Worm (Caenorhabditis elegans) whole organism, dauer: ENCODE measurements around the gene F55G11.7.

Experiments
- unc-62 ChIP-seq: sonication (generic microtip); optimal IDR thresholded peaks from 2 replicates; lab custom pipeline; 2017; ENCODE audit warnings: missing biosample characterization, missing genetic modification reagents, missing genetic modification characterization

Gene F55G11.7

ce11 chrIV:12967303-12967702, 7.1 kb downstream of the F55G11.7 start:
- TF ChIP-seq unc-62 (GFP tag; lab: Kevin White, UChicago) = no peak

ce11 chrIV:12969141-12969540, 8.9 kb downstream of the F55G11.7 start, which contains the start of gene F55G11.2:
F55G11.2 (minus strand) TSS chrIV:12969289.
- no peak for TF ChIP-seq unc-62 (GFP tag; lab: Kevin White, UChicago)

ce11 chrIV:12971994-12972520, 11.8 kb downstream of the F55G11.7 start:
- TF ChIP-seq unc-62 (GFP tag; lab: Kevin White, UChicago) = no peak

ce11 chrIV:12972780-12973179, 12.5 kb downstream of the F55G11.7 start:
- no peak for TF ChIP-seq unc-62 (GFP tag; lab: Kevin White, UChicago)

ce11 chrIV:12973336-12973735, 13.1 kb downstream of the F55G11.7 start, which contains the start of gene F55G11.4:
F55G11.4 (plus strand) TSS chrIV:12973624.
- TF ChIP-seq unc-62 (GFP tag; lab: Kevin White, UChicago) = no peak

- no peak for TF ChIP-seq unc-62 (GFP tag; lab: Kevin White, UChicago)
These were observed 15.7 kb downstream of the F55G11.7 start, which contains the start of gene dod-17 for ce11 chrIV:12975981-12976380. dod-17 (plus strand) TSS chrIV:12976303.

ce11 chrIV:12977650-12978049, 17.4 kb downstream of the F55G11.7 start:
- TF ChIP-seq unc-62 (GFP tag; lab: Kevin White, UChicago) = no peak

- TF ChIP-seq unc-62 (GFP tag; lab: Kevin White, UChicago) = no peak
These were observed 18.2 kb downstream of the F55G11.7 start, which contains the start of gene K10D11.2 for ce11 chrIV:12978307-12979036. K10D11.2 (plus strand) TSS chrIV:12978986.

ce11 chrIV:12985961-12986360, 25.7 kb downstream of the F55G11.7 start, which contains the start of gene K10D11.3:
K10D11.3 (minus strand) TSS chrIV:12986134.
- no peak for TF ChIP-seq unc-62 (GFP tag; lab: Kevin White, UChicago)

ce11 chrIV:12989355-12989754, 29.1 kb downstream of the F55G11.7 start, which contains the start of gene K10D11.6:
K10D11.6 (minus strand) TSS chrIV:12989455.
- TF ChIP-seq unc-62 (GFP tag; lab: Kevin White, UChicago) = no peak

- TF ChIP-seq unc-62 (GFP tag; lab: Kevin White, UChicago) = no peak
These were observed 30.4 kb downstream of the F55G11.7 start for ce11 chrIV:12990638-12991037.

- no peak for TF ChIP-seq unc-62 (GFP tag; lab: Kevin White, UChicago)
These were observed 31.4 kb downstream of the F55G11.7 start, which contains the start of gene K10D11.5 for ce11 chrIV:12991629-12992028. K10D11.5 (minus strand) TSS chrIV:12991843.

ce11 chrIV:12994376-12994775, 34.1 kb downstream of the F55G11.7 start, which contains the start of gene K10D11.4:
K10D11.4 (minus strand) TSS chrIV:12994476.
- TF ChIP-seq unc-62 (GFP tag; lab: Kevin White, UChicago) = no peak

- TF ChIP-seq unc-62 (GFP tag; lab: Kevin White, UChicago) = no peak
These were observed 35.6 kb downstream of the F55G11.7 start, which contains the start of gene K10D11.7 for ce11 chrIV:12995886-12996285. K10D11.7 (minus strand) TSS chrIV:12995986.

ce11 chrIV:12997560-12997959, 37.3 kb downstream of the F55G11.7 start:
- TF ChIP-seq unc-62 (GFP tag; lab: Kevin White, UChicago) = no peak

ce11 chrIV:12999087-12999486, 38.9 kb downstream of the F55G11.7 start:
- no peak for TF ChIP-seq unc-62 (GFP tag; lab: Kevin White, UChicago)
